Worm (Caenorhabditis elegans) whole organism, L4/young adult: Measurements from ENCODE around the gene prkl-1.

ENCODE experiments used
- W03F9.2 ChIP-seq: fragments of 150-350 bp; optimal IDR thresholded peaks from 2 replicates; lab custom pipeline; 2014; ENCODE audit warnings: missing biosample characterization, missing genetic modification characterization
- dao-5 ChIP-seq: sonication (generic microtip); optimal IDR thresholded peaks from 2 replicates; lab custom pipeline; 2016; ENCODE audit warnings: missing genotype, missing genetic modification characterization, moderate library complexity, missing compliant biosample characterization
- him-1 ChIP-seq: sonication (generic microtip); optimal IDR thresholded peaks from 2 replicates; lab custom pipeline; 2016; ENCODE audit warnings: missing genotype, missing genetic modification reagents, missing genetic modification characterization, missing compliant biosample characterization

- TF ChIP-seq W03F9.2 (tag; lab: Kevin White, UChicago) (no peak), dao-5 (tag; lab: Kevin White, UChicago) (no peak), him-1 (no peak)
Measured at ce11 chrIV:7024829-7025228, 38.1 kb upstream of the prkl-1 start.
